Worm (Caenorhabditis elegans) whole organism, young adult: ENCODE data around the gene met-2.
A peak's percentile ranks its signal among the peaks of the same experiment; 100 is the strongest.

Experiments used
- B0035.1 ChIP-seq: sonication (generic microtip); optimal IDR thresholded peaks from 2 replicates; lab custom pipeline; 2016; ENCODE audit warnings: missing genetic modification characterization, mild to moderate bottlenecking, missing compliant biosample characterization, missing genotype, missing genetic modification reagents
- F22D6.2 ChIP-seq: sonication (generic microtip); optimal IDR thresholded peaks from 2 replicates; lab custom pipeline; 2016; ENCODE audit warnings: mild to moderate bottlenecking, missing genetic modification characterization, missing compliant biosample characterization
- F37B4.10 ChIP-seq: fragments of 200-800 bp; sonication (Bioruptor generic); IDR thresholded peaks from 2 replicates; pipeline ENCODE4 v1.3.6; 2022; ENCODE audit warnings: missing genetic modification characterization, missing compliant biosample characterization
- F49E8.2 ChIP-seq: sonication (generic microtip); optimal IDR thresholded peaks from 3 replicates; lab custom pipeline; 2017; ENCODE audit warnings: missing genetic modification characterization, mild to moderate bottlenecking, missing compliant biosample characterization, antibody characterized with exemption, moderate library complexity; ENCODE audit not compliant: insufficient read depth
- F52B5.7 ChIP-seq: sonication (generic microtip); optimal IDR thresholded peaks from 2 replicates; lab custom pipeline; 2016; ENCODE audit warnings: mild to moderate bottlenecking, missing genetic modification characterization, missing compliant biosample characterization
- T07F8.4 ChIP-seq: sonication (generic microtip); optimal IDR thresholded peaks from 2 replicates; lab custom pipeline; 2016; ENCODE audit warnings: mild to moderate bottlenecking, missing genetic modification characterization, moderate library complexity, missing compliant biosample characterization
- ama-1 ChIP-seq, 3 experiments: fragments of 150-350 bp in 1 of 3; sonication (generic microtip) in 2 of 3; optimal IDR thresholded peaks; 2 replicates each; lab custom pipeline; 2014 to 2018; ENCODE audit warnings: missing biosample characterization in 2 of 3, missing genetic modification characterization in 2 of 3, missing genetic modification reagents in 2 of 3
- atf-7 ChIP-seq: sonication (generic microtip); optimal IDR thresholded peaks from 2 replicates; lab custom pipeline; 2017; ENCODE audit warnings: mild to moderate bottlenecking, missing genetic modification characterization, missing compliant biosample characterization
- attf-3 ChIP-seq: fragments of 200-800 bp; sonication (Bioruptor generic); conservative IDR thresholded peaks from 2 replicates; pipeline ENCODE4 v1.3.6; 2022; ENCODE audit warnings: missing genetic modification reagents, missing genetic modification characterization, missing compliant biosample characterization
- attf-5 ChIP-seq: fragments of 200-800 bp; sonication (Bioruptor generic); optimal IDR thresholded peaks from 2 replicates; lab custom pipeline; 2018; ENCODE audit warnings: mild to moderate bottlenecking, missing genetic modification characterization, missing compliant biosample characterization
- attf-6 ChIP-seq: fragments of 200-800 bp; sonication (Bioruptor generic); IDR thresholded peaks from 2 replicates; pipeline ENCODE4 v1.3.6; 2022; ENCODE audit warnings: missing genetic modification reagents, missing genetic modification characterization, missing compliant biosample characterization
- bed-1 ChIP-seq: fragments of 200-800 bp; sonication (Bioruptor generic); IDR thresholded peaks from 2 replicates; pipeline ENCODE4 v1.3.6; 2022; ENCODE audit warnings: missing genetic modification reagents, missing genetic modification characterization, missing compliant biosample characterization
- ccch-3 ChIP-seq: fragments of 200-800 bp; sonication (Bioruptor generic); optimal IDR thresholded peaks from 2 replicates; lab custom pipeline; 2018; ENCODE audit warnings: mild to moderate bottlenecking, missing genetic modification characterization, missing compliant biosample characterization
- cebp-1 ChIP-seq, 2 experiments: fragments of 200-800 bp in 1 of 2; sonication (Bioruptor generic) in 1 of 2; sonication (generic microtip) in 1 of 2; IDR thresholded peaks in 1 of 2; optimal IDR thresholded peaks in 1 of 2; 2 replicates each; pipeline versions ENCODE4 v1.3.6 to Lab custom; 2017 to 2022; ENCODE audit warnings: missing compliant biosample characterization in 2 of 2, missing genetic modification characterization in 2 of 2, mild to moderate bottlenecking in 1 of 2, missing genetic modification reagents in 1 of 2, moderate library complexity in 1 of 2
- cebp-2 ChIP-seq: fragments of 200-800 bp; sonication (Bioruptor generic); IDR thresholded peaks from 2 replicates; pipeline ENCODE4 v1.3.6; 2022; ENCODE audit warnings: missing genetic modification characterization, missing compliant biosample characterization
- ceh-100 ChIP-seq: fragments of 200-800 bp; sonication (Bioruptor generic); IDR thresholded peaks from 2 replicates; pipeline ENCODE4 v1.3.6; 2022; ENCODE audit warnings: missing genetic modification reagents, missing genetic modification characterization, missing compliant biosample characterization
- chd-7 ChIP-seq: sonication (generic microtip); optimal IDR thresholded peaks from 2 replicates; lab custom pipeline; 2016; ENCODE audit warnings: mild to moderate bottlenecking, missing genetic modification characterization, moderate library complexity, missing compliant biosample characterization
- efl-1 ChIP-seq: fragments of 150-350 bp; optimal IDR thresholded peaks from 2 replicates; lab custom pipeline; 2014; ENCODE audit warnings: missing biosample characterization, missing genetic modification reagents, missing genetic modification characterization
- ets-4 ChIP-seq: fragments of 200-800 bp; sonication (Bioruptor generic); optimal IDR thresholded peaks from 2 replicates; lab custom pipeline; 2018; ENCODE audit warnings: mild to moderate bottlenecking, missing genetic modification characterization, missing compliant biosample characterization
- fkh-3 ChIP-seq: sonication (generic microtip); optimal IDR thresholded peaks from 2 replicates; lab custom pipeline; 2016; ENCODE audit warnings: mild to moderate bottlenecking, missing genetic modification characterization, missing compliant biosample characterization
- hmg-1.2 ChIP-seq: fragments of 200-800 bp; sonication (Bioruptor generic); IDR thresholded peaks from 2 replicates; pipeline ENCODE4 v1.3.6; 2022; ENCODE audit warnings: missing genetic modification reagents, missing genetic modification characterization, missing compliant biosample characterization
- let-607 ChIP-seq, 2 experiments: fragments of 200-800 bp in 1 of 2; sonication (Bioruptor generic) in 1 of 2; sonication (generic microtip) in 1 of 2; optimal IDR thresholded peaks; 2 replicates each; lab custom pipeline; 2016 to 2018; ENCODE audit warnings: mild to moderate bottlenecking in 2 of 2, missing compliant biosample characterization in 2 of 2, missing genetic modification characterization in 2 of 2, moderate library complexity in 2 of 2, missing genotype in 1 of 2
- lin-26 ChIP-seq: fragments of 200-800 bp; sonication (Bioruptor generic); IDR thresholded peaks from 2 replicates; pipeline ENCODE4 v1.3.6; 2022; ENCODE audit warnings: missing genetic modification reagents, missing genetic modification characterization, missing compliant biosample characterization
- lin-40 ChIP-seq: sonication (generic microtip); optimal IDR thresholded peaks from 2 replicates; lab custom pipeline; 2016; ENCODE audit warnings: missing genetic modification characterization, mild to moderate bottlenecking, missing compliant biosample characterization, missing genotype, missing genetic modification reagents
- lin-54 ChIP-seq: fragments of 200-800 bp; sonication (Bioruptor generic); optimal IDR thresholded peaks from 2 replicates; lab custom pipeline; 2018; ENCODE audit warnings: mild to moderate bottlenecking, missing genetic modification characterization, missing compliant biosample characterization
- lsy-27 ChIP-seq: sonication (generic microtip); optimal IDR thresholded peaks from 2 replicates; lab custom pipeline; 2017; ENCODE audit warnings: missing genetic modification characterization, mild to moderate bottlenecking, missing compliant biosample characterization, antibody characterized with exemption, missing genotype, borderline replicate concordance; ENCODE audit not compliant: insufficient read depth
- madf-10 ChIP-seq: sonication (generic microtip); optimal IDR thresholded peaks from 2 replicates; lab custom pipeline; 2016; ENCODE audit warnings: mild to moderate bottlenecking, missing genetic modification characterization, missing compliant biosample characterization
- mel-28 ChIP-seq: sonication (generic microtip); optimal IDR thresholded peaks from 2 replicates; lab custom pipeline; 2016; ENCODE audit warnings: borderline replicate concordance, mild to moderate bottlenecking, missing genetic modification characterization, missing compliant biosample characterization
- nfya-1 ChIP-seq: sonication (generic microtip); optimal IDR thresholded peaks from 2 replicates; lab custom pipeline; 2017; ENCODE audit warnings: antibody characterized with exemption, missing compliant biosample characterization, missing genetic modification characterization, borderline replicate concordance; ENCODE audit not compliant: insufficient read depth
- nhr-179 ChIP-seq: sonication (generic microtip); optimal IDR thresholded peaks from 2 replicates; lab custom pipeline; 2016; ENCODE audit warnings: mild to moderate bottlenecking, missing genetic modification characterization, missing compliant biosample characterization
- nhr-80 ChIP-seq: sonication (generic microtip); optimal IDR thresholded peaks from 2 replicates; lab custom pipeline; 2016; ENCODE audit warnings: missing genetic modification characterization, missing compliant biosample characterization
- pbrm-1 ChIP-seq: fragments of 200-800 bp; sonication (Bioruptor generic); IDR thresholded peaks from 2 replicates; pipeline ENCODE4 v1.3.6; 2022; ENCODE audit warnings: missing genetic modification reagents, missing genetic modification characterization, missing compliant biosample characterization
- rec-8 ChIP-seq, 2 experiments: sonication (generic microtip); optimal IDR thresholded peaks; 2 replicates each; lab custom pipeline; 2016; ENCODE audit warnings: mild to moderate bottlenecking in 2 of 2, missing genetic modification characterization in 2 of 2, missing genetic modification reagents in 2 of 2, missing genotype in 2 of 2, missing biosample characterization in 1 of 2, missing compliant biosample characterization in 1 of 2, moderate library complexity in 1 of 2
- rpc-1 ChIP-seq, 2 experiments: fragments of 150-350 bp in 1 of 2; sonication (generic microtip) in 1 of 2; optimal IDR thresholded peaks; 2 replicates each; lab custom pipeline; 2014 to 2018; ENCODE audit warnings: missing biosample characterization in 1 of 2, missing genetic modification characterization in 1 of 2, missing genetic modification reagents in 1 of 2, missing genotype in 1 of 2
- somi-1 ChIP-seq: fragments of 200-800 bp; sonication (Bioruptor generic); optimal IDR thresholded peaks from 2 replicates; lab custom pipeline; 2018; ENCODE audit warnings: mild to moderate bottlenecking, missing genetic modification characterization, missing compliant biosample characterization
- sptf-2 ChIP-seq: fragments of 200-800 bp; sonication (Bioruptor generic); optimal IDR thresholded peaks from 2 replicates; lab custom pipeline; 2018; ENCODE audit warnings: mild to moderate bottlenecking, missing genetic modification characterization, missing compliant biosample characterization
- unc-62 ChIP-seq: fragments of 150-350 bp; optimal IDR thresholded peaks from 2 replicates; lab custom pipeline; 2014; ENCODE audit warnings: missing biosample characterization, missing genetic modification reagents, missing genetic modification characterization
- xnd-1 ChIP-seq: sonication (generic microtip); optimal IDR thresholded peaks from 2 replicates; lab custom pipeline; 2016; ENCODE audit warnings: missing genotype, missing genetic modification reagents, missing genetic modification characterization, missing compliant biosample characterization
- ztf-22 ChIP-seq: fragments of 200-800 bp; sonication (Bioruptor generic); optimal IDR thresholded peaks from 2 replicates; lab custom pipeline; 2018; ENCODE audit warnings: mild to moderate bottlenecking, missing genetic modification characterization, moderate library complexity, missing compliant biosample characterization
- ztf-25 ChIP-seq: fragments of 200-800 bp; sonication (Bioruptor generic); IDR thresholded peaks from 2 replicates; pipeline ENCODE4 v1.3.6; 2022; ENCODE audit warnings: missing genetic modification reagents, missing genetic modification characterization, missing compliant biosample characterization
- ztf-26 ChIP-seq: sonication (generic microtip); optimal IDR thresholded peaks from 2 replicates; lab custom pipeline; 2017; ENCODE audit warnings: missing genetic modification characterization, missing compliant biosample characterization
- ztf-3 ChIP-seq: fragments of 200-800 bp; sonication (Bioruptor generic); optimal IDR thresholded peaks from 2 replicates; lab custom pipeline; 2018; ENCODE audit warnings: mild to moderate bottlenecking, missing genetic modification characterization, missing compliant biosample characterization

The met-2 gene

DNA sequence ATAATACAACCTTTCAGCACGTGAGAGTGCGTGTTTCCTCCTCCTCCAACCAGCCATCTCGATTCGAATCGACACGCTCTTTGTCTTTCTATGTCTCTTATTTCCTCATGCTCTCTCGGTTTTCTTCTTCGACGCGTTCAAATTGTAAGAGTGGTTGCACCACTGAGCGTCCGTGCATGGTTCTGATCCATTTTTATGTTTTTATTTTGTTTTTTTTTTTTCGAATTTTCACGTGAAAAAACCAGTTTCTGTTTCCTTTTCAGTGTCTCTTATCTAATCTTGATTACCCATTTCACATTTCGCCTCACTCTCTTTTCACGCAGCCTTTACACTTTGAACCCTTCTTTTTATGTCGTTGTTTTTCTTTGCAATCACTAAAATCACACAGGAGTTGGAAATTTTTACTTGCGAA, 4.2 kb upstream of the met-2 start:
- TF ChIP-seq lin-54 (GFP tag; lab: Kevin White, UChicago) (no peak), ztf-26 (tag; lab: Kevin White, UChicago) (peak; percentile 24), pbrm-1 (GFP tag; lab: Robert Waterston, UW) (no peak), ceh-100 (GFP tag; lab: Robert Waterston, UW) (no peak), attf-5 (GFP tag; lab: Kevin White, UChicago) (peak; percentile 4), fkh-3 (tag; lab: Kevin White, UChicago) (no peak), sptf-2 (GFP tag; lab: Kevin White, UChicago) (no peak), T07F8.4 (tag; lab: Kevin White, UChicago) (no peak), lin-40 (peak; percentile 73), rec-8 (tag; optimal IDR thresholded peaks at IDR 0.05; lab: Kevin White, UChicago) (no peak), cebp-2 (GFP tag; lab: Robert Waterston, UW) (no peak), mel-28 (tag; lab: Kevin White, UChicago) (no peak), lin-26 (no peak), ama-1 (optimal IDR thresholded peaks at IDR 0.05; lab: Kevin White, UChicago) (no peak), ama-1 (GFP tag; optimal IDR thresholded peaks at IDR 0.05; lab: Kevin White, UChicago) (no peak), cebp-1 (GFP tag; IDR thresholded peaks at IDR 0.05; lab: Robert Waterston, UW) (no peak), cebp-1 (tag; optimal IDR thresholded peaks at IDR 0.05; lab: Kevin White, UChicago) (peak; percentile 68), F22D6.2 (tag; lab: Kevin White, UChicago) (no peak), F52B5.7 (tag; lab: Kevin White, UChicago) (no peak), B0035.1 (tag; lab: Kevin White, UChicago) (no peak), F37B4.10 (GFP tag; lab: Robert Waterston, UW) (no peak), nhr-80 (peak; percentile 61), nhr-179 (no peak), let-607 (tag; optimal IDR thresholded peaks at IDR 0.05; lab: Kevin White, UChicago) (peak in 1 of 2 experiments; percentile 2), ztf-22 (GFP tag; lab: Kevin White, UChicago) (no peak), attf-6 (GFP tag; lab: Robert Waterston, UW) (no peak), hmg-1.2 (GFP tag; lab: Robert Waterston, UW) (peak; percentile 66; the same call in 1 of the 2 replicates)

DNA sequence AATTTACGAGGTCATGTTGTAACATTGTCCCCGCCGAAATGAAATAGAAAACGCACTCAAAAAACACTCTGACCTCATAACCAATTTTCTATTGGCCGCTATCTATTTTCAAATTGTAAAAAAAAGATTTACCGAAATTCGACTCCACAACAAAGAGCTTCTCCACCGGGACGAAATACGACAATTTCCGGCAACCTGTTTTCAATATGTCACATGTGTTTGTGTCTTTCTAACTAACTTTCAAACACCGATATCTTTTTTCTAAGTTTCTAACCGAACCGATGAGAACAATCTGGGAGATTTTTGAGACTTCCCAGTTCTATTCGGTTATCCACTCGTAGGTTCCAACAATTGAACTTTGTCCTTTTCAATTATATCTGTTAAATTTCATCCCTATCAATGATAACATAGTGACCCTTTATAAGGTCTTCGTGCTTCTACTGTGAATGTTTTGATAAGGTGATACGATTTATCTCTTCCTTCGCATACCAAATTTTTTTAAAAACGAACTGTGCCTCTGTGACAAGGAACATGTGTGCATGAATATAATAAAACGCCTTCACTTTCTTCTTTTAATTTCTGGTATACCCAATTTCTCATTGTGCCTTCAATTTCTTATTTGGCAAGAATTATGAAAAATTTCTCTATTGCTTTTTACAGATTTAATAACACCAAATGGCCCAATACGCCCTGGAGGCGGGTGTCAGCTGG, 3.4 kb upstream of the met-2 start, which contains the start of gene lmbr-1:
Gene lmbr-1 (plus strand): TSS at position 661 of the 711 bp plus-strand sequence.
- TF ChIP-seq madf-10 (tag; lab: Kevin White, UChicago) = no peak
- no peak for TF ChIP-seq bed-1 (GFP tag; lab: Robert Waterston, UW)
- no peak for TF ChIP-seq attf-3 (GFP tag; lab: Robert Waterston, UW)
- no peak for TF ChIP-seq xnd-1 (tag; lab: Kevin White, UChicago)
- no peak for TF ChIP-seq rpc-1 (optimal IDR thresholded peaks at IDR 0.05; lab: Kevin White, UChicago)
- TF ChIP-seq rpc-1 (tag; optimal IDR thresholded peaks at IDR 0.05; lab: Kevin White, UChicago) = no peak
- no peak for TF ChIP-seq rec-8 (tag; optimal IDR thresholded peaks at IDR 0.05; lab: Kevin White, UChicago)
- no peak for TF ChIP-seq F49E8.2 (tag; lab: Kevin White, UChicago)
- no peak for TF ChIP-seq ccch-3 (GFP tag; lab: Kevin White, UChicago)
- no peak for TF ChIP-seq ztf-3
- no peak for TF ChIP-seq somi-1 (GFP tag; lab: Kevin White, UChicago)
- TF ChIP-seq chd-7 = no peak
- no peak for TF ChIP-seq attf-5 (GFP tag; lab: Kevin White, UChicago)
- no peak for TF ChIP-seq unc-62 (GFP tag; lab: Kevin White, UChicago)
- no peak for TF ChIP-seq lsy-27 (tag; lab: Kevin White, UChicago)
- no peak for TF ChIP-seq ztf-25
- no peak for TF ChIP-seq nfya-1 (tag; lab: Kevin White, UChicago)
- no peak for TF ChIP-seq efl-1 (GFP tag; lab: Kevin White, UChicago)
- no peak for TF ChIP-seq ets-4
- TF ChIP-seq atf-7 (tag; lab: Kevin White, UChicago) = no peak
